Fruit fly (Drosophila melanogaster) S2 (cell line): ENCODE data around the gene Gr93a.

Experiments used
- CG8478 ChIP-seq: fragments of >200 bp; optimal IDR thresholded peaks from 2 replicates; lab custom pipeline; 2018
- CTCF ChIP-seq, 2 experiments: fragments of >200 bp; optimal IDR thresholded peaks; 2 replicates each; lab custom pipeline; 2018

DNA sequence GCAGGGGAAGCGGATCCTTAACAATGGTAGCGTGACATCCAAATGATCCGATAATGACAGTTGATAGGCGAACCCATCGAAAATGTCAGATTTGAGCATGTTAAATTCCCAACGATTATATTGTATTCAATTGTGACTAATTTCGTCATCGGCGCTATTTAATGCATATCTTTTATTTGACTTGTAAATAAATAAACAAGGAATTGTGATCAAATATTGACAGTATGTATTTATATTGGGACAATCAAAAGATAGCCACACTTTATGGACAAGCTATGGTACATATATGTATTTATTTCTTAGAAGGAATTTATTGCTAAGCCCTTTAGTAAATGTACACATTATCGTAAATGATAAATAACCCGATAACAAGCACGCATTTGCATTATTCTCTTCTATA is 7.2 kb upstream of the Gr93a start:
- no peak for TF ChIP-seq CTCF (optimal IDR thresholded peaks at IDR 0.05; lab: Kevin White, UChicago)
- no peak for TF ChIP-seq CG8478 (lab: Kevin White, UChicago)
